Worm (Caenorhabditis elegans): ENCODE data around the gene B0303.11.

ce11 chrIII:8745214-8745613 lies 35.0 kb upstream of the B0303.11 start:
- no peak for TF ChIP-seq ahr-1 (tag; optimal IDR thresholded peaks at IDR 0.05)
- no peak for TF ChIP-seq ets-4 (tag; optimal IDR thresholded peaks at IDR 0.05)
- TF ChIP-seq unc-86 (tag; optimal IDR thresholded peaks at IDR 0.05): no peak
- TF ChIP-seq dmd-4 (tag; optimal IDR thresholded peaks at IDR 0.05; ENCODE audit: borderline replicate concordance): no peak
- no peak for TF ChIP-seq ttx-3 (tag; optimal IDR thresholded peaks at IDR 0.05)
- TF ChIP-seq pqm-1 (tag; optimal IDR thresholded peaks at IDR 0.05): no peak
- no peak for TF ChIP-seq ceh-22 (tag; optimal IDR thresholded peaks at IDR 0.05)
- TF ChIP-seq tbx-2 (tag; optimal IDR thresholded peaks at IDR 0.05): no peak

Data from whole organism, late embryonic.